Worm (Caenorhabditis elegans) whole organism, L2 larva: ENCODE data around the gene pdcd-2.

Experiments used
- C34F6.9 ChIP-seq: fragments of 150-350 bp; optimal IDR thresholded peaks from 2 replicates; lab custom pipeline; 2014; ENCODE audit warnings: missing biosample characterization, missing genetic modification characterization
- F13H6.1 ChIP-seq: sonication (generic microtip); optimal IDR thresholded peaks from 2 replicates; lab custom pipeline; 2016; ENCODE audit warnings: missing genetic modification characterization, missing compliant biosample characterization
- R02D3.7 ChIP-seq: fragments of 150-350 bp; optimal IDR thresholded peaks from 2 replicates; lab custom pipeline; 2014; ENCODE audit warnings: missing biosample characterization, missing genetic modification characterization
- alr-1 ChIP-seq: fragments of 150-350 bp; optimal IDR thresholded peaks from 2 replicates; lab custom pipeline; 2014; ENCODE audit warnings: missing biosample characterization, missing genetic modification characterization
- aly-2 ChIP-seq: fragments of 150-350 bp; optimal IDR thresholded peaks from 2 replicates; lab custom pipeline; 2014; ENCODE audit warnings: missing biosample characterization, missing genetic modification characterization
- ama-1 ChIP-seq: fragments of 150-350 bp; optimal IDR thresholded peaks from 2 replicates; lab custom pipeline; 2018; ENCODE audit warnings: inconsistent platforms
- blmp-1 ChIP-seq: sonication (generic microtip); optimal IDR thresholded peaks from 2 replicates; lab custom pipeline; 2017; ENCODE audit warnings: missing genetic modification characterization, mild to moderate bottlenecking, missing compliant biosample characterization, antibody characterized with exemption, moderate library complexity; ENCODE audit not compliant: insufficient read depth
- ceh-82 ChIP-seq: fragments of 150-350 bp; optimal IDR thresholded peaks from 2 replicates; lab custom pipeline; 2014; ENCODE audit warnings: missing biosample characterization, missing genetic modification characterization
- crh-2 ChIP-seq: sonication (generic microtip); optimal IDR thresholded peaks from 2 replicates; lab custom pipeline; 2017; ENCODE audit warnings: missing biosample characterization, missing genetic modification characterization
- dmd-4 ChIP-seq: sonication (generic microtip); optimal IDR thresholded peaks from 2 replicates; lab custom pipeline; 2017; ENCODE audit warnings: missing biosample characterization, missing genetic modification characterization
- egl-27 ChIP-seq: sonication (generic microtip); optimal IDR thresholded peaks from 3 replicates; lab custom pipeline; 2017; ENCODE audit warnings: missing biosample characterization, missing genetic modification reagents, missing genetic modification characterization
- elt-3 ChIP-seq: sonication (generic microtip); optimal IDR thresholded peaks from 2 replicates; lab custom pipeline; 2017; ENCODE audit warnings: missing biosample characterization, missing genetic modification characterization
- fos-1 ChIP-seq: fragments of 150-350 bp; optimal IDR thresholded peaks from 2 replicates; lab custom pipeline; 2014; ENCODE audit warnings: missing biosample characterization, missing genetic modification characterization
- lin-11 ChIP-seq: fragments of 150-350 bp; sonication (generic microtip); optimal IDR thresholded peaks from 2 replicates; lab custom pipeline; 2014; ENCODE audit warnings: missing biosample characterization, missing genetic modification characterization, inconsistent platforms, mixed read lengths
- lin-39 ChIP-seq: fragments of 150-350 bp; optimal IDR thresholded peaks from 2 replicates; lab custom pipeline; 2014; ENCODE audit warnings: missing biosample characterization, missing genetic modification reagents, missing genetic modification characterization
- lsy-2 ChIP-seq, 2 experiments: fragments of 150-350 bp in 1 of 2; sonication (generic microtip) in 1 of 2; optimal IDR thresholded peaks; 2 replicates each; lab custom pipeline; 2014 to 2017; ENCODE audit warnings: missing biosample characterization in 2 of 2, missing genetic modification characterization in 2 of 2
- mab-5 ChIP-seq: fragments of 150-350 bp; optimal IDR thresholded peaks from 2 replicates; lab custom pipeline; 2014; ENCODE audit warnings: missing biosample characterization, missing genetic modification characterization
- mbf-1 ChIP-seq: sonication (generic microtip); optimal IDR thresholded peaks from 2 replicates; lab custom pipeline; 2017; ENCODE audit warnings: missing biosample characterization, missing genetic modification characterization
- mdl-1 ChIP-seq, 2 experiments: fragments of 150-350 bp in 1 of 2; sonication (generic microtip) in 1 of 2; optimal IDR thresholded peaks; 2 replicates each; lab custom pipeline; 2017; ENCODE audit warnings: missing biosample characterization in 2 of 2, missing genetic modification characterization in 2 of 2
- nhr-10 ChIP-seq: sonication (generic microtip); optimal IDR thresholded peaks from 2 replicates; lab custom pipeline; 2017; ENCODE audit warnings: missing biosample characterization, missing genetic modification characterization
- nhr-11 ChIP-seq: fragments of 150-350 bp; optimal IDR thresholded peaks from 2 replicates; lab custom pipeline; 2014; ENCODE audit warnings: missing biosample characterization, missing genetic modification characterization
- nhr-12 ChIP-seq: fragments of 150-350 bp; optimal IDR thresholded peaks from 2 replicates; lab custom pipeline; 2014; ENCODE audit warnings: missing biosample characterization, missing genetic modification characterization
- nhr-21 ChIP-seq: fragments of 150-350 bp; optimal IDR thresholded peaks from 2 replicates; lab custom pipeline; 2014; ENCODE audit warnings: missing biosample characterization, missing genetic modification characterization
- nhr-237 ChIP-seq: fragments of 150-350 bp; optimal IDR thresholded peaks from 2 replicates; lab custom pipeline; 2014; ENCODE audit warnings: missing biosample characterization, missing genetic modification characterization
- nhr-25 ChIP-seq: fragments of 150-350 bp; sonication (generic microtip); optimal IDR thresholded peaks from 3 replicates; lab custom pipeline; 2014; ENCODE audit warnings: missing biosample characterization, missing genetic modification characterization
- nhr-77 ChIP-seq: fragments of 150-350 bp; optimal IDR thresholded peaks from 2 replicates; lab custom pipeline; 2014; ENCODE audit warnings: missing biosample characterization, missing genetic modification characterization
- peb-1 ChIP-seq: fragments of 150-350 bp; optimal IDR thresholded peaks from 2 replicates; lab custom pipeline; 2014; ENCODE audit warnings: missing biosample characterization, missing genetic modification characterization
- sem-4 ChIP-seq: fragments of 150-350 bp; optimal IDR thresholded peaks from 2 replicates; lab custom pipeline; 2014; ENCODE audit warnings: missing biosample characterization, missing genetic modification reagents, missing genetic modification characterization
- sma-9 ChIP-seq, 2 experiments: fragments of 150-350 bp in 1 of 2; sonication (generic microtip) in 1 of 2; optimal IDR thresholded peaks; 2 replicates each; lab custom pipeline; 2014 to 2016; ENCODE audit warnings: missing genetic modification characterization in 2 of 2, mild to moderate bottlenecking in 1 of 2, missing biosample characterization in 1 of 2, missing compliant biosample characterization in 1 of 2, missing genetic modification reagents in 1 of 2, moderate library complexity in 1 of 2
- unc-39 ChIP-seq: fragments of 150-350 bp; optimal IDR thresholded peaks from 2 replicates; lab custom pipeline; 2014; ENCODE audit warnings: missing biosample characterization, missing genetic modification characterization
- unc-55 ChIP-seq: fragments of 150-350 bp; sonication (generic microtip); optimal IDR thresholded peaks from 3 replicates; lab custom pipeline; 2014; ENCODE audit warnings: missing biosample characterization, missing genetic modification reagents, missing genetic modification characterization
- unc-62 ChIP-seq: fragments of 150-350 bp; optimal IDR thresholded peaks from 2 replicates; lab custom pipeline; 2014; ENCODE audit warnings: missing biosample characterization, missing genetic modification reagents, missing genetic modification characterization
- ztf-1 ChIP-seq: fragments of 200-800 bp; sonication (Bioruptor generic); conservative IDR thresholded peaks from 2 replicates; pipeline ENCODE4 v1.3.6; 2022; ENCODE audit warnings: missing genetic modification characterization, missing compliant biosample characterization

The pdcd-2 gene

ce11 chrIII:4391319-4391718 is 26.5 kb downstream of the pdcd-2 start:
- TF ChIP-seq unc-39 (tag; lab: Kevin White, UChicago) (no peak), blmp-1 (tag; lab: Kevin White, UChicago) (peak; percentile 66)

DNA sequence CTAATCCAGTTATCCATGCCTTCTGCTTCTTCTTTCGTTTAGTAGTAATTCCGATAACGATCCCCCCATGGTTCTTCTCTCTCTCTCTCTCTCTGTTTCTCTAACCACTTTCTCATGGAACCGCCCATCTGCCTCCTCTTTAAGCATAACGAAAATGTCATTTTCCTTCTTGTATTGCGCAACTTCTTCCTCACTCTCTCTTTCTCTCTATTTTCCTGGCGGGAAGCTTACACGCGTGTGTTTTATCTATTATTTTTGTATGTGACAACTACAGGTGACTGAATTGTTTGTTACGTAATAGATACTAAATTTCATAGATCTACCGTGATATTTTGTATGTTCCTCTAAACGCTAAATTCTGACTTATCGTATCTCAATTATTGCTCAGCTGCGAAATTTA is 27.4 kb downstream of the pdcd-2 start:
- TF ChIP-seq blmp-1 (tag; lab: Kevin White, UChicago): no peak
- TF ChIP-seq unc-62 (GFP tag; lab: Kevin White, UChicago): no peak
- no peak for TF ChIP-seq crh-2
- no peak for TF ChIP-seq sem-4 (tag; lab: Kevin White, UChicago)
- no peak for TF ChIP-seq ztf-1 (GFP tag; lab: Robert Waterston, UW)
- no peak for TF ChIP-seq fos-1 (tag; lab: Kevin White, UChicago)
- TF ChIP-seq sma-9 (GFP tag; optimal IDR thresholded peaks at IDR 0.05; lab: Kevin White, UChicago): no peak
- TF ChIP-seq sma-9 (tag; optimal IDR thresholded peaks at IDR 0.05; lab: Kevin White, UChicago): no peak
- TF ChIP-seq mdl-1 (tag; optimal IDR thresholded peaks at IDR 0.05; lab: Kevin White, UChicago): no peak
- no peak for TF ChIP-seq mab-5 (tag; lab: Kevin White, UChicago)
- TF ChIP-seq alr-1 (tag; lab: Kevin White, UChicago): no peak
- no peak for TF ChIP-seq nhr-10
- TF ChIP-seq, all 48 proteins: peak for 0

ce11 chrIII:4384487-4384886 is 33.4 kb downstream of the pdcd-2 start, which contains the start of gene pals-28:
pals-28 (plus strand) TSS chrIII:4384787.
- TF ChIP-seq nhr-237 (no peak), lsy-2 (tag; optimal IDR thresholded peaks at IDR 0.05; lab: Kevin White, UChicago) (no peak), elt-3 (tag; lab: Kevin White, UChicago) (no peak), ztf-1 (GFP tag; lab: Robert Waterston, UW) (no peak), mab-5 (tag; lab: Kevin White, UChicago) (no peak), peb-1 (tag; lab: Kevin White, UChicago) (no peak), ama-1 (no peak)
- TF ChIP-seq, all 48 proteins: peak for 0

DNA sequence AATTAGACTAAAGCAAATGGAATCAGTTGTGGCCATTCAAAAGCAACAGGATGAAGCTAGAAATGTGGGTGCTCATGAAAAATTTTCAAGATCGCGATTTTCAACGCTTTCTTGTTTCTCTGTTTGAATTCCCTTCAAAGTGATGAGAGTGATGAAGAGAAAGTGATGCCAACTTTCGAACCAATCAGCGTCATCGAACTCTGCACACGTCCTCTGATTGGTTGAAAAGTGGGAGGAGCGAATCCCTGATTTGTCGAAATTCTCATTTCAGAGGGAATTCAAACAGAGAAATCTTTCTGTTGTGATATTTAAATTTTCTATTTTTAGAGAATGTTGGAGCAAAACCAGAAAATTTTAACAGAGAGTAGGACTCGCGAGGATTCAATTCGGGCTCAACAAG is 35.7 kb downstream of the pdcd-2 start:
- TF ChIP-seq lin-11: no peak

DNA sequence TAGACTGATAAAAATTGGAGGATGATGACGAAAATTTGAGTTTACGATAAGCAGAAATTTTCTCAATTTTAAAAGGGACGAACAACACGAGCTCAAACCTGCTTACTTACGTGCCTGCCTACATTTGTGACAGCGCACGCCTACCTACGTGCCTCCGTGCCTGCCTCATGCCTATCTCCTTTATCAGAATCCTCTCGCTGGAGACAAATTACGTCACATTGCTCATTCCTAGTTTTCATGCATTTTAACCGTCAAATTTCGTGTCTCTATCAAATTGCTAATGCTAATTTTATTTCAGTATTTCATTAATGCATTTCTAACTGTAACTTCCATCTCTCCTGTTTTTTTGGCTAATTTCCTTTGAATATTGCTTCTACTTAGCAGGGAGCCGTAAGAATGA is 36.5 kb downstream of the pdcd-2 start, which contains the start of gene pals-27:
Gene pals-27, plus strand, starts transcription at position 301 of the 400 bp plus-strand sequence.
- TF ChIP-seq F13H6.1 (tag; lab: Kevin White, UChicago) (no peak), nhr-21 (tag; lab: Kevin White, UChicago) (no peak), sem-4 (tag; lab: Kevin White, UChicago) (no peak), ceh-82 (tag; lab: Kevin White, UChicago) (no peak), mbf-1 (tag; lab: Kevin White, UChicago) (no peak), nhr-12 (tag; lab: Kevin White, UChicago) (no peak), nhr-11 (no peak), R02D3.7 (no peak), unc-62 (GFP tag; lab: Kevin White, UChicago) (no peak), nhr-237 (no peak), sma-9 (GFP tag; optimal IDR thresholded peaks at IDR 0.05; lab: Kevin White, UChicago) (no peak), sma-9 (tag; optimal IDR thresholded peaks at IDR 0.05; lab: Kevin White, UChicago) (no peak)

DNA sequence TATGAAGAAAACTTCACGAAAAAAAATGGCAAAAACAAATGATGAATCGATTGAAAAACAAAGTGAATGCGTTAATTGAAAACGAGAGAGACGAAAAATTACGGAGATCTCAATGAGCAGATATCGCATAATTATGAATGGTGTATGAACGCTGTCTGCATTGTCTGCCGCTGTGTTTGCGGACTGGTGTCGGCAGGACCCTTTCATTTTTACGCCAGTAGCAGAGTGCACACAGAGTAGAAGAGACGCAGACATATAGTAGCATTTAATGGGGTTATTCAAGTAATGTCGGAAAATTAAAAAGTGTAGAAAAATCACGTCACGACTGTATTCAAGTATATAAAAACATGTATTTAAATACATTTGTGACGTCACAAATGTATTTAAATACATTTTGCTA is 37.0 kb downstream of the pdcd-2 start:
- TF ChIP-seq unc-55 (GFP tag; lab: Kevin White, UChicago) (no peak), mbf-1 (tag; lab: Kevin White, UChicago) (no peak), aly-2 (tag; lab: Kevin White, UChicago) (no peak), egl-27 (tag; lab: Kevin White, UChicago) (no peak), C34F6.9 (tag; lab: Kevin White, UChicago) (peak; percentile 20), nhr-11 (no peak)

ce11 chrIII:4379717-4380116 is 38.1 kb downstream of the pdcd-2 start, which contains the start of gene B0284.3:
B0284.3 (minus strand) TSS chrIII:4379817.
- TF ChIP-seq lin-11 (no peak), nhr-25 (no peak), unc-62 (GFP tag; lab: Kevin White, UChicago) (no peak), blmp-1 (tag; lab: Kevin White, UChicago) (no peak), peb-1 (tag; lab: Kevin White, UChicago) (no peak), dmd-4 (tag; lab: Kevin White, UChicago) (no peak), mdl-1 (tag; optimal IDR thresholded peaks at IDR 0.05; lab: Kevin White, UChicago) (no peak), nhr-77 (no peak), lin-39 (no peak)
